Fruit fly (Drosophila melanogaster) whole organism, embryonic: Measurements from ENCODE around the gene Jhbp1.

Experiments
- ATbp ChIP-seq: fragments of 200-800 bp; sonication (Bioruptor generic); optimal IDR thresholded peaks from 2 replicates; lab custom pipeline; 2017; ENCODE audit warnings: missing biosample characterization, mild to moderate bottlenecking, missing genetic modification characterization, missing genetic modification reagents
- Ada2b ChIP-seq: fragments of 200-800 bp; sonication (Bioruptor generic); IDR thresholded peaks from 2 replicates; pipeline ENCODE4 v1.3.6; 2022; ENCODE audit warnings: missing biosample characterization, missing genetic modification characterization
- Aef1 ChIP-seq: fragments of 200-800 bp; sonication (Bioruptor generic); IDR thresholded peaks from 3 replicates; pipeline ENCODE4 v1.3.6; 2022; ENCODE audit warnings: missing biosample characterization, missing genetic modification characterization
- BtbVII ChIP-seq: fragments of 200-800 bp; sonication (Bioruptor generic); optimal IDR thresholded peaks from 3 replicates; lab custom pipeline; 2017; ENCODE audit warnings: missing biosample characterization, mild to moderate bottlenecking, missing genetic modification characterization
- CG10543 ChIP-seq: fragments of 200-800 bp; sonication (Bioruptor generic); optimal IDR thresholded peaks from 3 replicates; lab custom pipeline; 2017; ENCODE audit warnings: missing biosample characterization, mild to moderate bottlenecking, missing genetic modification characterization, moderate library complexity
- CG10959 ChIP-seq: fragments of 200-800 bp; sonication (Bioruptor generic); IDR thresholded peaks from 2 replicates; pipeline ENCODE4 v1.3.6; 2022; ENCODE audit warnings: missing biosample characterization, missing genetic modification characterization
- CG11695 ChIP-seq: fragments of 200-800 bp; sonication (Bioruptor generic); IDR thresholded peaks from 3 replicates; pipeline ENCODE4 v1.3.6; 2022; ENCODE audit warnings: missing biosample characterization, missing genetic modification characterization
- CG12071 ChIP-seq: fragments of 200-800 bp; sonication (Bioruptor generic); optimal IDR thresholded peaks from 3 replicates; lab custom pipeline; 2018; ENCODE audit warnings: missing biosample characterization, mild to moderate bottlenecking, missing genetic modification characterization
- CG12155 ChIP-seq: fragments of 200-800 bp; sonication (Bioruptor generic); optimal IDR thresholded peaks from 3 replicates; lab custom pipeline; 2016; ENCODE audit warnings: missing biosample characterization, missing genetic modification characterization
- CG12236 ChIP-seq: fragments of 200-800 bp; sonication (Bioruptor generic); optimal IDR thresholded peaks from 2 replicates; lab custom pipeline; 2016; ENCODE audit warnings: missing biosample characterization, missing genetic modification characterization
- CG12299 ChIP-seq: fragments of 200-800 bp; sonication (Bioruptor generic); optimal IDR thresholded peaks from 2 replicates; lab custom pipeline; 2018; ENCODE audit warnings: missing biosample characterization, mild to moderate bottlenecking, missing genetic modification characterization
- CG1233 ChIP-seq: fragments of 200-800 bp; sonication (Bioruptor generic); optimal IDR thresholded peaks from 4 replicates; lab custom pipeline; 2018; ENCODE audit warnings: missing biosample characterization, mild to moderate bottlenecking, missing genetic modification characterization
- CG12391 ChIP-seq: fragments of 200-800 bp; sonication (Bioruptor generic); optimal IDR thresholded peaks from 3 replicates; lab custom pipeline; 2018; ENCODE audit warnings: missing biosample characterization, mild to moderate bottlenecking, missing genetic modification characterization, moderate library complexity
- CG14667 ChIP-seq: fragments of 200-800 bp; sonication (Bioruptor generic); IDR thresholded peaks from 2 replicates; pipeline ENCODE4 v1.3.6; 2022; ENCODE audit warnings: missing biosample characterization, missing genetic modification characterization
- CG16815 ChIP-seq: fragments of 200-800 bp; sonication (Bioruptor generic); optimal IDR thresholded peaks from 3 replicates; lab custom pipeline; 2017; ENCODE audit warnings: missing biosample characterization, mild to moderate bottlenecking, missing genetic modification characterization
- CG17359 ChIP-seq: fragments of 200-800 bp; sonication (Bioruptor generic); optimal IDR thresholded peaks from 3 replicates; lab custom pipeline; 2018; ENCODE audit warnings: missing biosample characterization, mild to moderate bottlenecking, missing genetic modification characterization, moderate library complexity
- CG2120 ChIP-seq: fragments of 200-800 bp; sonication (Bioruptor generic); optimal IDR thresholded peaks from 3 replicates; lab custom pipeline; 2016; ENCODE audit warnings: missing biosample characterization, missing genetic modification characterization
- CG2889 ChIP-seq: fragments of 200-800 bp; sonication (Bioruptor generic); IDR thresholded peaks from 3 replicates; pipeline ENCODE4 v1.3.6; 2022; ENCODE audit warnings: missing biosample characterization, missing genetic modification characterization
- CG33213 ChIP-seq: fragments of 200-800 bp; sonication (Bioruptor generic); optimal IDR thresholded peaks from 3 replicates; lab custom pipeline; 2016; ENCODE audit warnings: missing biosample characterization, missing genetic modification characterization
- CG3407 ChIP-seq: fragments of 200-800 bp; sonication (Bioruptor generic); optimal IDR thresholded peaks from 2 replicates; lab custom pipeline; 2018; ENCODE audit warnings: missing biosample characterization, mild to moderate bottlenecking, missing genetic modification characterization
- CG43689 ChIP-seq: fragments of 200-800 bp; sonication (Bioruptor generic); IDR thresholded peaks from 2 replicates; pipeline ENCODE4 v1.3.6; 2022; ENCODE audit warnings: missing biosample characterization, missing genetic modification characterization
- CG6689 ChIP-seq: fragments of 200-800 bp; sonication (Bioruptor generic); IDR thresholded peaks from 2 replicates; pipeline ENCODE4 v1.3.6; 2022; ENCODE audit warnings: missing biosample characterization, missing genetic modification characterization
- CG7839 ChIP-seq: fragments of 200-800 bp; sonication (Bioruptor generic); optimal IDR thresholded peaks from 3 replicates; lab custom pipeline; 2018; ENCODE audit warnings: missing biosample characterization, mild to moderate bottlenecking, missing genetic modification characterization, moderate library complexity
- CG8924 ChIP-seq: fragments of 200-800 bp; optimal IDR thresholded peaks from 3 replicates; lab custom pipeline; 2019; ENCODE audit warnings: missing biosample characterization, mild to moderate bottlenecking, missing genetic modification characterization, moderate library complexity
- CG9932 ChIP-seq: fragments of 200-800 bp; sonication (Bioruptor generic); IDR thresholded peaks from 2 replicates; pipeline ENCODE4 v1.3.6; 2022; ENCODE audit warnings: missing biosample characterization, missing genetic modification characterization
- Ets97D ChIP-seq: fragments of 200-800 bp; sonication (Bioruptor generic); optimal IDR thresholded peaks from 3 replicates; lab custom pipeline; 2016; ENCODE audit warnings: missing biosample characterization, missing genetic modification characterization
- Fer1 ChIP-seq: fragments of 200-800 bp; sonication (Bioruptor generic); optimal IDR thresholded peaks from 2 replicates; lab custom pipeline; 2017; ENCODE audit warnings: missing biosample characterization, mild to moderate bottlenecking, missing genetic modification characterization
- Hmr ChIP-seq: fragments of 200-800 bp; sonication (Bioruptor generic); optimal IDR thresholded peaks from 3 replicates; lab custom pipeline; 2017; ENCODE audit warnings: mild to moderate bottlenecking, missing biosample characterization, missing genetic modification reagents, missing genetic modification characterization
- Jarid2 ChIP-seq: fragments of 200-800 bp; sonication (Bioruptor generic); optimal IDR thresholded peaks from 3 replicates; lab custom pipeline; 2017; ENCODE audit warnings: mild to moderate bottlenecking, missing biosample characterization, missing genetic modification reagents, missing genetic modification characterization
- MBD-R2 ChIP-seq: fragments of 200-800 bp; sonication (Bioruptor generic); IDR thresholded peaks from 2 replicates; pipeline ENCODE4 v1.3.6; 2022; ENCODE audit warnings: missing biosample characterization, missing genetic modification characterization
- NC2α ChIP-seq: fragments of 200-800 bp; sonication (Bioruptor generic); optimal IDR thresholded peaks from 2 replicates; lab custom pipeline; 2016; ENCODE audit warnings: missing biosample characterization, missing genetic modification characterization
- Ptx1 ChIP-seq: fragments of 200-800 bp; sonication (Bioruptor generic); IDR thresholded peaks from 2 replicates; pipeline ENCODE4 v1.3.6; 2022; ENCODE audit warnings: missing biosample characterization, missing genetic modification characterization
- Side ChIP-seq: fragments of 200-800 bp; sonication (Bioruptor generic); optimal IDR thresholded peaks from 2 replicates; lab custom pipeline; 2016; ENCODE audit warnings: missing biosample characterization, missing genetic modification characterization
- Xrp1 ChIP-seq: fragments of 200-800 bp; sonication (Bioruptor generic); IDR thresholded peaks from 2 replicates; pipeline ENCODE4 v1.3.6; 2022; ENCODE audit warnings: missing biosample characterization, missing genetic modification characterization
- ab ChIP-seq: fragments of 200-800 bp; sonication (Bioruptor generic); optimal IDR thresholded peaks from 2 replicates; lab custom pipeline; 2016; ENCODE audit warnings: missing biosample characterization, missing genetic modification characterization
- br ChIP-seq: fragments of >200 bp; optimal IDR thresholded peaks from 2 replicates; lab custom pipeline; 2017
- ci ChIP-seq: fragments of 200-800 bp; sonication (Bioruptor generic); IDR thresholded peaks from 3 replicates; pipeline ENCODE4 v1.3.6; 2022; ENCODE audit warnings: missing biosample characterization, missing genetic modification characterization
- crc ChIP-seq: fragments of 200-800 bp; sonication (Bioruptor generic); optimal IDR thresholded peaks from 2 replicates; lab custom pipeline; 2016; ENCODE audit warnings: missing biosample characterization, missing genetic modification characterization
- dimm ChIP-seq: fragments of 200-800 bp; sonication (Bioruptor generic); IDR thresholded peaks from 2 replicates; pipeline ENCODE4 v1.3.6; 2022; ENCODE audit warnings: missing biosample characterization, missing genetic modification characterization
- en ChIP-seq: fragments of 200-800 bp; sonication (Bioruptor generic); optimal IDR thresholded peaks from 2 replicates; lab custom pipeline; 2016; ENCODE audit warnings: missing biosample characterization, missing genetic modification characterization
- esg ChIP-seq: fragments of 200-800 bp; sonication (Bioruptor generic); conservative IDR thresholded peaks from 2 replicates; pipeline ENCODE4 v1.3.6; 2022; ENCODE audit warnings: missing biosample characterization, missing genetic modification characterization
- fd64A ChIP-seq: fragments of 200-800 bp; sonication (Bioruptor generic); optimal IDR thresholded peaks from 3 replicates; lab custom pipeline; 2018; ENCODE audit warnings: missing biosample characterization, mild to moderate bottlenecking, missing genetic modification characterization
- gt ChIP-seq: fragments of 200-800 bp; sonication (Bioruptor generic); IDR thresholded peaks from 2 replicates; pipeline ENCODE4 v1.3.6; 2022; ENCODE audit warnings: missing biosample characterization, missing genetic modification characterization
- hkb ChIP-seq, 2 experiments: fragments of 200-800 bp in 1 of 2; fragments of >200 bp in 1 of 2; sonication (Bioruptor generic) in 1 of 2; IDR thresholded peaks in 1 of 2; optimal IDR thresholded peaks in 1 of 2; 2 replicates each; pipeline versions ENCODE4 v1.3.6 to Lab custom; 2017 to 2022; ENCODE audit warnings: missing biosample characterization in 1 of 2, missing genetic modification characterization in 1 of 2
- lbe ChIP-seq: fragments of 200-800 bp; sonication (Bioruptor generic); optimal IDR thresholded peaks from 2 replicates; lab custom pipeline; 2016; ENCODE audit warnings: missing biosample characterization, mild to moderate bottlenecking, missing genetic modification characterization
- odd ChIP-seq: fragments of 200-800 bp; sonication (Bioruptor generic); optimal IDR thresholded peaks from 2 replicates; lab custom pipeline; 2017; ENCODE audit warnings: missing biosample characterization, mild to moderate bottlenecking, missing genetic modification characterization
- ranshi ChIP-seq: fragments of 200-800 bp; sonication (Bioruptor generic); IDR thresholded peaks from 2 replicates; pipeline ENCODE4 v1.3.6; 2022; ENCODE audit warnings: missing biosample characterization, missing genetic modification characterization
- salm ChIP-seq: fragments of 200-800 bp; sonication (Bioruptor generic); optimal IDR thresholded peaks from 2 replicates; lab custom pipeline; 2018; ENCODE audit warnings: missing biosample characterization, mild to moderate bottlenecking, missing genetic modification characterization
- sima ChIP-seq: fragments of 200-800 bp; sonication (Bioruptor generic); optimal IDR thresholded peaks from 2 replicates; lab custom pipeline; 2016; ENCODE audit warnings: missing biosample characterization, missing genetic modification characterization
- tio ChIP-seq: fragments of 200-800 bp; sonication (Bioruptor generic); optimal IDR thresholded peaks from 2 replicates; lab custom pipeline; 2017; ENCODE audit warnings: missing biosample characterization, missing genetic modification characterization, inconsistent platforms
- tna ChIP-seq: fragments of 200-800 bp; sonication (Bioruptor generic); IDR thresholded peaks from 2 replicates; pipeline ENCODE4 v1.3.6; 2022; ENCODE audit warnings: missing biosample characterization, missing genetic modification characterization; ENCODE audit not compliant: partially characterized antibody
- vnd ChIP-seq: fragments of 200-800 bp; sonication (Bioruptor generic); IDR thresholded peaks from 3 replicates; pipeline ENCODE4 v1.3.6; 2022; ENCODE audit warnings: missing biosample characterization, missing genetic modification characterization; ENCODE audit not compliant: partially characterized antibody

Gene Jhbp1

DNA sequence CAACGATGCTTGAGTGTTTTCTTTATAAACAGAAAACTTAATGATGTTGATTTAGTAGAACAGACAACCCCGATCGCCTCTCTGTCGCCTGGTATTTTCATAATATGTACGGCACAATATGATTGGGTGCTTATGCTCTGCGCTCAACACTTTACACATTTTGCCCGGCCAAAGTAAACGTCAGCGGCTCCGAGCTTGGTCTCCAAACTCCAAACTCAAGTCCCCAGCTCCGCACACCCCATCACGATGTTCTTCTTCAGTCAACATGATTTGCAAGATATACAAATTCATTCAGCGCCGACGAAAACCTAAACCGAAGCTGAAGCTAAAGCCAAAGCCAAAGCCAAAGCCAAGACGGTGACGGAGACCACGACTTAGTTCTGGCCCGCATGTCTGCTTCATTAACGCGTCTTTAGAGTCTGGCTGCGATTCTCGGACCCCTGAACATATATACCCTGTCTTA is 10.1 kb downstream of the Jhbp1 start (continued):
- TF ChIP-seq Ptx1: no peak
- no peak for TF ChIP-seq gt
- TF ChIP-seq dimm (GFP tag; lab: Robert Waterston, UW): no peak
- TF ChIP-seq CG14667 (GFP tag; lab: Robert Waterston, UW): no peak
- TF ChIP-seq CG12299: no peak
- no peak for TF ChIP-seq CG12155 (GFP tag; lab: Kevin White, UChicago)
- no peak for TF ChIP-seq NC2α (GFP tag; lab: Kevin White, UChicago)
- TF ChIP-seq CG10959 (GFP tag; lab: Robert Waterston, UW): no peak
- TF ChIP-seq fd64A: peak; percentile 66
- no peak for TF ChIP-seq CG12391 (tag; lab: Kevin White, UChicago)
- TF ChIP-seq Ets97D (GFP tag; lab: Kevin White, UChicago): no peak
- TF ChIP-seq Fer1 (GFP tag; lab: Kevin White, UChicago): peak; percentile 48
- peak; percentile 29 for TF ChIP-seq CG17359 (tag; lab: Kevin White, UChicago)
- TF ChIP-seq crc (GFP tag; lab: Kevin White, UChicago): no peak
- no peak; the same call in 1 of the 2 replicates for TF ChIP-seq ranshi (GFP tag; lab: Robert Waterston, UW)
- no peak for TF ChIP-seq vnd (GFP tag; lab: Robert Waterston, UW)
- TF ChIP-seq CG12071: peak; percentile 47
- no peak for TF ChIP-seq tna (GFP tag; lab: Robert Waterston, UW)
- TF ChIP-seq CG2120: no peak
- no peak for TF ChIP-seq CG33213 (GFP tag; lab: Kevin White, UChicago)
- TF ChIP-seq CG6689 (GFP tag; lab: Robert Waterston, UW): 0 out of 2 replicates have a peak, but pooled peaks have one; percentile 13
- TF ChIP-seq MBD-R2 (GFP tag; lab: Robert Waterston, UW): no peak
- no peak for TF ChIP-seq Jarid2 (GFP tag; lab: Kevin White, UChicago)
- TF ChIP-seq br (lab: Kevin White, UChicago): no peak
- TF ChIP-seq Xrp1 (GFP tag; lab: Robert Waterston, UW): peak; percentile 52
- TF ChIP-seq CG2889 (GFP tag; lab: Robert Waterston, UW): no peak
- peak; percentile 37 for TF ChIP-seq odd (GFP tag; lab: Kevin White, UChicago)
- peak; percentile 67 for TF ChIP-seq CG3407 (GFP tag; lab: Kevin White, UChicago)
- TF ChIP-seq CG12236 (GFP tag; lab: Kevin White, UChicago): no peak
- TF ChIP-seq ab (GFP tag; lab: Kevin White, UChicago): no peak
- TF ChIP-seq CG11695 (GFP tag; lab: Robert Waterston, UW): no peak
- TF ChIP-seq hkb (optimal IDR thresholded peaks at IDR 0.05; lab: Kevin White, UChicago): no peak
- peak; percentile 14; the same call in 1 of the 2 replicates for TF ChIP-seq hkb (GFP tag; IDR thresholded peaks at IDR 0.05; lab: Robert Waterston, UW)
- TF ChIP-seq CG43689 (GFP tag; lab: Robert Waterston, UW): no peak
- TF ChIP-seq BtbVII (GFP tag; lab: Kevin White, UChicago): peak; percentile 17
- TF ChIP-seq sima (GFP tag; lab: Kevin White, UChicago): no peak
- TF ChIP-seq Side (GFP tag; lab: Kevin White, UChicago): no peak
- TF ChIP-seq Aef1: no peak
- no peak for TF ChIP-seq tio (GFP tag; lab: Kevin White, UChicago)
- 0 out of 2 replicates have a peak, but pooled peaks have one; percentile 22 for TF ChIP-seq CG9932 (GFP tag; lab: Robert Waterston, UW)
- peak; percentile 38 for TF ChIP-seq CG1233 (GFP tag; lab: Kevin White, UChicago)
- TF ChIP-seq ci (GFP tag; lab: Robert Waterston, UW): peak; percentile 70
- no peak for TF ChIP-seq CG16815
- peak; percentile 80 for TF ChIP-seq ATbp (GFP tag; lab: Kevin White, UChicago)
- peak; percentile 41 for TF ChIP-seq salm
- no peak; the same call in 1 of the 2 replicates for TF ChIP-seq Ada2b (GFP tag; lab: Robert Waterston, UW)
- TF ChIP-seq Hmr: peak; percentile 24
- peak; percentile 82 for TF ChIP-seq CG10543
- no peak for TF ChIP-seq lbe (GFP tag; lab: Kevin White, UChicago)
- TF ChIP-seq en: no peak
- no peak for TF ChIP-seq CG7839 (tag; lab: Kevin White, UChicago)
- TF ChIP-seq esg: no peak
- TF ChIP-seq CG8924: no peak
